Fruit fly (Drosophila melanogaster) whole organism, wandering third instar larva: ENCODE measurements around the gene Bem46.
A peak's percentile ranks its signal among the peaks of the same experiment; 100 is the strongest.

Experiments
- CG32264 ChIP-seq: fragments of 200-800 bp; sonication (Bioruptor generic); optimal IDR thresholded peaks from 2 replicates; lab custom pipeline; 2016; ENCODE audit warnings: missing biosample characterization, missing genetic modification characterization
- CG9705 ChIP-seq: fragments of 200-800 bp; sonication (Bioruptor generic); optimal IDR thresholded peaks from 2 replicates; lab custom pipeline; 2018; ENCODE audit warnings: missing biosample characterization, mild to moderate bottlenecking, missing genetic modification characterization
- CrebA ChIP-seq: fragments of 200-800 bp; sonication (Bioruptor generic); optimal IDR thresholded peaks from 2 replicates; lab custom pipeline; 2016; ENCODE audit warnings: missing biosample characterization, mild to moderate bottlenecking, missing genetic modification characterization, borderline replicate concordance
- Dfd ChIP-seq: fragments of >200 bp; optimal IDR thresholded peaks from 2 replicates; lab custom pipeline; 2017; ENCODE audit warnings: missing biosample characterization, missing genetic modification characterization
- Dif ChIP-seq: fragments of 200-275, 200-300 bp; sonication (Bioruptor generic); optimal IDR thresholded peaks from 2 replicates; lab custom pipeline; 2018; ENCODE audit warnings: missing biosample characterization, missing genetic modification characterization; ENCODE audit not compliant: partially characterized antibody
- GATAd ChIP-seq: sonication (Bioruptor generic); optimal IDR thresholded peaks from 2 replicates; lab custom pipeline; 2016; ENCODE audit warnings: missing biosample characterization, missing genetic modification characterization
- HLH106 ChIP-seq: fragments of 200-800 bp; optimal IDR thresholded peaks from 3 replicates; lab custom pipeline; 2019; ENCODE audit warnings: missing biosample characterization, mild to moderate bottlenecking, missing genetic modification characterization, moderate library complexity
- Hnf4 ChIP-seq: fragments of 200-800 bp; sonication (Bioruptor generic); optimal IDR thresholded peaks from 2 replicates; lab custom pipeline; 2016; ENCODE audit warnings: missing biosample characterization, mild to moderate bottlenecking, missing genetic modification characterization
- Hr78 ChIP-seq: fragments of >200 bp; optimal IDR thresholded peaks from 2 replicates; lab custom pipeline; 2017; ENCODE audit warnings: missing biosample characterization, missing genetic modification characterization
- Hr83 ChIP-seq: fragments of 200-300 bp; sonication (Bioruptor generic); optimal IDR thresholded peaks from 2 replicates; lab custom pipeline; 2016; ENCODE audit warnings: missing biosample characterization, mild to moderate bottlenecking, missing genetic modification characterization, moderate library complexity; ENCODE audit not compliant: poor library complexity, severe bottlenecking
- Jra ChIP-seq: sonication (Bioruptor generic); optimal IDR thresholded peaks from 2 replicates; lab custom pipeline; 2016; ENCODE audit warnings: missing biosample characterization, missing genetic modification characterization
- Mio ChIP-seq: sonication (Bioruptor generic); optimal IDR thresholded peaks from 2 replicates; lab custom pipeline; 2016; ENCODE audit warnings: missing biosample characterization, missing genetic modification characterization
- Myc ChIP-seq: fragments of >200 bp; optimal IDR thresholded peaks from 2 replicates; lab custom pipeline; 2017
- N ChIP-seq: fragments of >200 bp; optimal IDR thresholded peaks from 2 replicates; lab custom pipeline; 2018; ENCODE audit warnings: missing biosample characterization, missing external identifiers, missing genetic modification characterization
- OdsH ChIP-seq: fragments of 200-800 bp; sonication (Bioruptor generic); optimal IDR thresholded peaks from 2 replicates; lab custom pipeline; 2016; ENCODE audit warnings: missing biosample characterization, mild to moderate bottlenecking, missing genetic modification characterization
- Rel ChIP-seq, 2 experiments: fragments of 200-800 bp; sonication (Bioruptor generic) in 1 of 2; optimal IDR thresholded peaks; 2 replicates in 1 of 2; 3 replicates in 1 of 2; lab custom pipeline; 2016 to 2019; ENCODE audit warnings: mild to moderate bottlenecking in 2 of 2, missing biosample characterization in 2 of 2, missing genetic modification characterization in 2 of 2, moderate library complexity in 1 of 2
- Sp1 ChIP-seq: fragments of 200-800 bp; sonication (Bioruptor generic); optimal IDR thresholded peaks from 3 replicates; lab custom pipeline; 2019; ENCODE audit warnings: missing biosample characterization, mild to moderate bottlenecking, missing genetic modification characterization, moderate library complexity
- Vsx2 ChIP-seq: fragments of 200-300, 225-300 bp; sonication (Bioruptor generic); optimal IDR thresholded peaks from 2 replicates; lab custom pipeline; 2018; ENCODE audit warnings: missing biosample characterization, missing genetic modification characterization; ENCODE audit not compliant: partially characterized antibody
- br ChIP-seq: fragments of 200-800 bp; sonication (Bioruptor generic); optimal IDR thresholded peaks from 2 replicates; lab custom pipeline; 2016; ENCODE audit warnings: missing biosample characterization, missing genetic modification characterization
- brk ChIP-seq: fragments of 200-800 bp; sonication (Bioruptor generic); optimal IDR thresholded peaks from 2 replicates; lab custom pipeline; 2016; ENCODE audit warnings: missing biosample characterization, mild to moderate bottlenecking, missing genetic modification characterization
- dl ChIP-seq, 2 experiments: fragments of 175-275, 200-275 bp in 1 of 2; fragments of 200-275 bp in 1 of 2; sonication (Bioruptor generic); optimal IDR thresholded peaks; lab custom pipeline; 2018; ENCODE audit warnings: mild to moderate bottlenecking in 2 of 2, missing biosample characterization in 2 of 2, missing genetic modification characterization in 2 of 2, moderate library complexity in 2 of 2; ENCODE audit not compliant: partially characterized antibody in 2 of 2, insufficient read depth in 1 of 2
- dmrt93B ChIP-seq: fragments of 200-800 bp; sonication (Bioruptor generic); optimal IDR thresholded peaks from 2 replicates; lab custom pipeline; 2018; ENCODE audit warnings: missing biosample characterization, mild to moderate bottlenecking, missing genetic modification characterization
- ey ChIP-seq: fragments of 200-800 bp; sonication (Bioruptor generic); optimal IDR thresholded peaks from 2 replicates; lab custom pipeline; 2016; ENCODE audit warnings: missing biosample characterization, missing genetic modification characterization
- foxo ChIP-seq, 2 experiments: fragments of 200-800 bp; sonication (Bioruptor generic); optimal IDR thresholded peaks; 2 replicates in 1 of 2; 3 replicates in 1 of 2; lab custom pipeline; 2016 to 2017; ENCODE audit warnings: missing biosample characterization in 2 of 2, missing genetic modification characterization in 2 of 2
- fru ChIP-seq: fragments of 200-800 bp; sonication (Bioruptor generic); optimal IDR thresholded peaks from 3 replicates; lab custom pipeline; 2016; ENCODE audit warnings: missing biosample characterization, mild to moderate bottlenecking, missing genetic modification characterization
- h ChIP-seq: fragments of 200-800 bp; sonication (Bioruptor generic); optimal IDR thresholded peaks from 3 replicates; lab custom pipeline; 2016; ENCODE audit warnings: missing biosample characterization, mild to moderate bottlenecking, missing genetic modification characterization
- jim ChIP-seq: fragments of 175-275, 200-325 bp; sonication (Bioruptor generic); optimal IDR thresholded peaks from 2 replicates; lab custom pipeline; 2016; ENCODE audit warnings: missing biosample characterization, mild to moderate bottlenecking, missing genetic modification characterization
- pan ChIP-seq: fragments of >200 bp; optimal IDR thresholded peaks from 2 replicates; lab custom pipeline; 2017
- psq ChIP-seq: fragments of 200-800 bp; sonication (Bioruptor generic); optimal IDR thresholded peaks from 3 replicates; lab custom pipeline; 2017; ENCODE audit warnings: missing biosample characterization, mild to moderate bottlenecking, missing genetic modification characterization, moderate library complexity
- rgr ChIP-seq: fragments of 200-800 bp; sonication (Bioruptor generic); optimal IDR thresholded peaks from 3 replicates; lab custom pipeline; 2016; ENCODE audit warnings: missing biosample characterization, mild to moderate bottlenecking, missing genetic modification characterization
- sv ChIP-seq: fragments of 200-800 bp; sonication (Bioruptor generic); optimal IDR thresholded peaks from 3 replicates; lab custom pipeline; 2016; ENCODE audit warnings: missing biosample characterization, missing genetic modification characterization
- usp ChIP-seq: fragments of >200 bp; optimal IDR thresholded peaks from 2 replicates; lab custom pipeline; 2017; ENCODE audit warnings: missing biosample characterization, missing genetic modification characterization
- woc ChIP-seq: sonication (Bioruptor generic); optimal IDR thresholded peaks from 2 replicates; lab custom pipeline; 2016; ENCODE audit warnings: missing biosample characterization, mild to moderate bottlenecking, missing genetic modification characterization

Bem46 gene

dm6 chr2L:2999609-3000008 lies 11.7 kb downstream of the Bem46 start:
- no peak for TF ChIP-seq usp
- no peak for TF ChIP-seq dl (GFP tag; optimal IDR thresholded peaks at IDR 0.05; lab: Kevin White, UChicago; ENCODE audit: insufficient read depth in 1 of 2, partially characterized antibody in 2 of 2)
- no peak for TF ChIP-seq Rel (GFP tag; optimal IDR thresholded peaks at IDR 0.05; lab: Kevin White, UChicago)
- TF ChIP-seq Rel (tag; optimal IDR thresholded peaks at IDR 0.05; lab: Kevin White, UChicago) = no peak
- no peak for TF ChIP-seq brk (GFP tag; lab: Kevin White, UChicago)
- TF ChIP-seq woc (GFP tag; lab: Kevin White, UChicago) = no peak
- TF ChIP-seq dmrt93B (GFP tag; lab: Kevin White, UChicago) = no peak
- no peak for TF ChIP-seq Sp1 (GFP tag; lab: Kevin White, UChicago)
- no peak for TF ChIP-seq Mio (GFP tag; lab: Kevin White, UChicago)
- TF ChIP-seq foxo (GFP tag; optimal IDR thresholded peaks at IDR 0.05; lab: Kevin White, UChicago) = no peak
- TF ChIP-seq N (GFP tag; lab: Kevin White, UChicago) = no peak
- no peak for TF ChIP-seq fru (GFP tag; lab: Kevin White, UChicago)
- TF ChIP-seq h (GFP tag; lab: Kevin White, UChicago) = no peak
- no peak for TF ChIP-seq GATAd (GFP tag; lab: Kevin White, UChicago)
- TF ChIP-seq ey (GFP tag; lab: Kevin White, UChicago) = no peak
- no peak for TF ChIP-seq Hr78
- no peak for TF ChIP-seq Vsx2
- TF ChIP-seq br (GFP tag; lab: Kevin White, UChicago) = no peak
- no peak for TF ChIP-seq sv (GFP tag; lab: Kevin White, UChicago)

DNA sequence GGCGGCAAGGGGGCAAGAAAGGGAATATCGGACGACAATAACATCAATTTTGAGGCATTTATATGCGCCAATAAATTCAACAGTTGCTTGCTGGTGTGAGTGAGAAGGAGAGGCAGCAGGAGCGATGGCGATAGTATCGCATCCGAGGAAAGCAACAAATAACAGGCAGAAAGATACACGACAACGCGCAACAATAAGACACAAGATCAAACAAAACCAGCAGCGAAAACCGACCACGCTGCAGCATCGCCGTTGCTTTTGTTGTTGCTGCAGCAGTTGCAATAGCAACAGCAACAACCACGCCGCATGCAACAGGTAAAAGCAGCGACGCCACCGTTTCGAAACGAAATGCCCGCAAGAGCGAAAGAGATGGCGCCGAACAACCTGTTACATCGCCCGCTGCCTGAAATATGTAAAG lies 12.6 kb downstream of the Bem46 start:
- TF ChIP-seq CrebA (GFP tag; lab: Kevin White, UChicago) = no peak
- no peak for TF ChIP-seq Dif (GFP tag; lab: Kevin White, UChicago)
- TF ChIP-seq Vsx2 = no peak
- no peak for TF ChIP-seq CG9705 (GFP tag; lab: Kevin White, UChicago)
- TF ChIP-seq jim (GFP tag; lab: Kevin White, UChicago) = no peak
- TF ChIP-seq Hr83 (GFP tag; lab: Kevin White, UChicago) = no peak
- TF ChIP-seq brk (GFP tag; lab: Kevin White, UChicago) = no peak
- no peak for TF ChIP-seq CG32264 (GFP tag; lab: Kevin White, UChicago)
- no peak for TF ChIP-seq GATAd (GFP tag; lab: Kevin White, UChicago)
- no peak for TF ChIP-seq Mio (GFP tag; lab: Kevin White, UChicago)
- no peak for TF ChIP-seq pan (lab: Kevin White, UChicago)
- no peak for TF ChIP-seq Hr78
- no peak for TF ChIP-seq Dfd (GFP tag; lab: Kevin White, UChicago)
- TF ChIP-seq sv (GFP tag; lab: Kevin White, UChicago) = no peak
- TF ChIP-seq psq (GFP tag; lab: Kevin White, UChicago) = no peak
- TF ChIP-seq Myc (lab: Kevin White, UChicago) = no peak

- TF ChIP-seq dl (GFP tag; optimal IDR thresholded peaks at IDR 0.05; lab: Kevin White, UChicago; ENCODE audit: insufficient read depth in 1 of 2, partially characterized antibody in 2 of 2) (no peak), ey (GFP tag; lab: Kevin White, UChicago) (no peak), CG9705 (GFP tag; lab: Kevin White, UChicago) (no peak), h (GFP tag; lab: Kevin White, UChicago) (no peak), Rel (GFP tag; optimal IDR thresholded peaks at IDR 0.05; lab: Kevin White, UChicago) (no peak), Rel (tag; optimal IDR thresholded peaks at IDR 0.05; lab: Kevin White, UChicago) (no peak), N (GFP tag; lab: Kevin White, UChicago) (no peak), GATAd (GFP tag; lab: Kevin White, UChicago) (no peak), psq (GFP tag; lab: Kevin White, UChicago) (no peak)
These were observed 14.0 kb downstream of the Bem46 start for dm6 chr2L:3001953-3002352.

DNA sequence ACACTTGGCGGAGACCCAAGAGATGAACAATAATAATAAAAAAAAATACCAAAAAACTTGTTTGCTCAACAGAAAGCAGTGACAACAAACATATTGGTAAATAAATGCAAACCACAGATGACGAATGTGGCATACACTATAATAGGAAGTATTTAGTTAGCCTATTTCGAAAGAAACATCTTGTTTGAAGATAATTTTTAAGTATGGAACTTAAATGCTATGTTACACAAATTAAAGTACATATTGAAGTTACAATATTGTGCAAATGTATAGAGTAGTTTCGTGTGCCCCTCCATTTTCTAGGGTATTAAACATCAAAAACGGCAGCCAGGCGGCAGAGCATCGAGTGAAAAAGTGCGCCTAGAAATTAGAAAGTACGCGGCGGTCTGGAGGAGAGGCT lies 15.5 kb downstream of the Bem46 start:
- TF ChIP-seq Hr83 (GFP tag; lab: Kevin White, UChicago) (no peak), Myc (lab: Kevin White, UChicago) (no peak)
- TF ChIP-seq, all 38 proteins: peak for 0

DNA sequence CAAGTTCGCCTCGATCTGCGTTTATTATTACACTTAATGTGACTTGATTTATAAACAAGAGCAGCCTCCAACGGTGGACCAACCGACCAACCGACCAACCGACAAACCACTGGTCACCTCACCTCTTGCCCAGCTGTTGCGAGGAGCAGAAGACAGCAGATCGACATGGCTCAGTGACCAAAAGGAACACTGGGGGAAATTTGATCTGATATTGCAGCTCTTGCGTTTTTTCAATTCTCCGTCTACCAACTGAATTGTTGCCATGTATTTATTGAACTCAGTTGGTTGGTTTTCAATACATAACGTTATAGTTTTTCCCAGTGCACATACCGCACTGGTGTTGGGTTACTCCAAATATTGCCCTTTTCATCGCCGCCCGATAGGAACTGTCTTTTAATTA lies 16.7 kb downstream of the Bem46 start:
- TF ChIP-seq br (GFP tag; lab: Kevin White, UChicago) (peak; percentile 63), fru (GFP tag; lab: Kevin White, UChicago) (peak; percentile 62), h (GFP tag; lab: Kevin White, UChicago) (peak; percentile 37), jim (GFP tag; lab: Kevin White, UChicago) (no peak), dmrt93B (GFP tag; lab: Kevin White, UChicago) (no peak), foxo (GFP tag; optimal IDR thresholded peaks at IDR 0.05; lab: Kevin White, UChicago) (peak in 1 of 2 experiments; percentile 64), OdsH (GFP tag; lab: Kevin White, UChicago) (peak; percentile 2), Sp1 (GFP tag; lab: Kevin White, UChicago) (peak; percentile 36), Hnf4 (GFP tag; lab: Kevin White, UChicago) (peak; percentile 21), Hr78 (no peak), Jra (no peak), rgr (GFP tag; lab: Kevin White, UChicago) (peak; percentile 31), ey (GFP tag; lab: Kevin White, UChicago) (peak; percentile 22), psq (GFP tag; lab: Kevin White, UChicago) (peak; percentile 31), woc (GFP tag; lab: Kevin White, UChicago) (peak; percentile 10), HLH106 (tag; lab: Kevin White, UChicago) (peak; percentile 47)
